Worm (Caenorhabditis elegans) whole organism, early embryonic: ENCODE measurements around the gene fbxa-156.

Source experiments
- B0310.2 ChIP-seq: sonication (generic microtip); optimal IDR thresholded peaks from 2 replicates; lab custom pipeline; 2016; ENCODE audit warnings: mild to moderate bottlenecking, missing genetic modification characterization, missing compliant biosample characterization
- F13C5.2 ChIP-seq: sonication (generic microtip); optimal IDR thresholded peaks from 2 replicates; lab custom pipeline; 2017; ENCODE audit warnings: mild to moderate bottlenecking, missing genetic modification characterization, inconsistent platforms, missing compliant biosample characterization
- ama-1 ChIP-seq: fragments of 150-350 bp; optimal IDR thresholded peaks from 2 replicates; lab custom pipeline; 2014
- ceh-13 ChIP-seq: fragments of 200-800 bp; sonication (Bioruptor generic); optimal IDR thresholded peaks from 2 replicates; lab custom pipeline; 2018; ENCODE audit warnings: mild to moderate bottlenecking, missing genetic modification characterization, missing compliant biosample characterization
- ceh-36 ChIP-seq: sonication (generic microtip); optimal IDR thresholded peaks from 2 replicates; lab custom pipeline; 2016; ENCODE audit warnings: missing genetic modification characterization, inconsistent platforms, missing compliant biosample characterization
- ets-7 ChIP-seq: sonication (generic microtip); optimal IDR thresholded peaks from 2 replicates; lab custom pipeline; 2016; ENCODE audit warnings: missing genotype, missing genetic modification characterization, missing compliant biosample characterization
- flt-1 ChIP-seq: fragments of 200-800 bp; sonication (Bioruptor generic); IDR thresholded peaks from 2 replicates; pipeline ENCODE4 v1.3.6; 2022; ENCODE audit warnings: missing genetic modification characterization, missing compliant biosample characterization
- hmbx-1 ChIP-seq: sonication (generic microtip); optimal IDR thresholded peaks from 2 replicates; lab custom pipeline; 2016; ENCODE audit warnings: mild to moderate bottlenecking, missing genetic modification characterization, missing compliant biosample characterization
- hmg-4 ChIP-seq: fragments of 200-800 bp; sonication (Bioruptor generic); optimal IDR thresholded peaks from 2 replicates; lab custom pipeline; 2018; ENCODE audit warnings: mild to moderate bottlenecking, missing genetic modification characterization, missing compliant biosample characterization
- hnd-1 ChIP-seq: sonication (generic microtip); optimal IDR thresholded peaks from 2 replicates; lab custom pipeline; 2016; ENCODE audit warnings: missing genetic modification characterization, missing compliant biosample characterization
- sea-1 ChIP-seq: fragments of 200-800 bp; sonication (Bioruptor generic); conservative IDR thresholded peaks from 2 replicates; pipeline ENCODE4 v1.3.6; 2022; ENCODE audit warnings: missing genetic modification characterization, missing compliant biosample characterization
- tbx-11 ChIP-seq: fragments of 200-800 bp; sonication (Bioruptor generic); IDR thresholded peaks from 2 replicates; pipeline ENCODE4 v1.3.6; 2022; ENCODE audit warnings: missing genetic modification characterization, missing compliant biosample characterization
- tbx-37 ChIP-seq: fragments of 200-800 bp; sonication (Bioruptor generic); conservative IDR thresholded peaks from 2 replicates; pipeline ENCODE4 v1.3.6; 2022; ENCODE audit warnings: missing genetic modification reagents, missing genetic modification characterization, missing compliant biosample characterization
- tra-4 ChIP-seq: sonication (generic microtip); optimal IDR thresholded peaks from 2 replicates; lab custom pipeline; 2017; ENCODE audit warnings: missing genetic modification characterization, missing compliant biosample characterization

DNA sequence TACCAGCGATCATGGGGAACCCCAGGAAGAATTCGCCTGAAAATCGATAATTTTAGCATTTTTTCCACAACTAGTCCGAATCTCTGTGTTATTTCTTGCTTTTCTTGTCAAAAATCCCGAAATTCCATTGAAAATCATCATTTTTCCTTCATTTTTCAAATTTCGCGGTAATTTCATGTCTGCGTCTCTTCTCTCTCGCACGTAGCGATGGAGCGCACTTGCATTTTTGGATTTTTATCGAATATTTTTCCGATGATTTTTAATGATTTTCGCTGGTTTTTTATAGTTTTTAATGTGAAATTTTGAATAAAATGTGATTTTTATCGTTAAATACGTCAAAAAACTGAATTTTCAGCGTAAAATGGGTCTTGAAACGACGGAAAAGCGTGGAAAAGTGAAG lies 24.8 kb upstream of the fbxa-156 start, which contains the start of gene E01B7.2:
- no peak for TF ChIP-seq ama-1 (lab: Kevin White, UChicago)
- TF ChIP-seq tbx-11 (GFP tag; lab: Robert Waterston, UW), result no peak
- no peak for TF ChIP-seq ets-7 (tag; lab: Kevin White, UChicago)
- TF ChIP-seq hmg-4, result no peak
- TF ChIP-seq B0310.2 (tag; lab: Kevin White, UChicago), result no peak
- TF ChIP-seq hmbx-1 (tag; lab: Kevin White, UChicago), result no peak
- TF ChIP-seq flt-1 (GFP tag; lab: Robert Waterston, UW), result no peak
- no peak for TF ChIP-seq ceh-13
- TF ChIP-seq sea-1, result no peak
- TF ChIP-seq tra-4 (tag; lab: Kevin White, UChicago), result no peak
- TF ChIP-seq tbx-37 (GFP tag; lab: Robert Waterston, UW), result no peak
- no peak for TF ChIP-seq ceh-36 (tag; lab: Kevin White, UChicago)
- peak; percentile 50 for TF ChIP-seq F13C5.2 (tag; lab: Kevin White, UChicago)
- TF ChIP-seq hnd-1 (tag; lab: Kevin White, UChicago), result no peak
